Worm (Caenorhabditis elegans) whole organism, L2 larva: Measurements from ENCODE around the gene C05C8.1.

Experiments used
- F13H6.1 ChIP-seq: sonication (generic microtip); optimal IDR thresholded peaks from 2 replicates; lab custom pipeline; 2016; ENCODE audit warnings: missing genetic modification characterization, missing compliant biosample characterization
- crh-2 ChIP-seq: sonication (generic microtip); optimal IDR thresholded peaks from 2 replicates; lab custom pipeline; 2017; ENCODE audit warnings: missing biosample characterization, missing genetic modification characterization
- fos-1 ChIP-seq: fragments of 150-350 bp; optimal IDR thresholded peaks from 2 replicates; lab custom pipeline; 2014; ENCODE audit warnings: missing biosample characterization, missing genetic modification characterization
- lin-13 ChIP-seq: fragments of 150-350 bp; optimal IDR thresholded peaks from 2 replicates; lab custom pipeline; 2014; ENCODE audit warnings: missing biosample characterization, missing genetic modification reagents, missing genetic modification characterization
- nhr-12 ChIP-seq: fragments of 150-350 bp; optimal IDR thresholded peaks from 2 replicates; lab custom pipeline; 2014; ENCODE audit warnings: missing biosample characterization, missing genetic modification characterization
- nhr-237 ChIP-seq: fragments of 150-350 bp; optimal IDR thresholded peaks from 2 replicates; lab custom pipeline; 2014; ENCODE audit warnings: missing biosample characterization, missing genetic modification characterization
- nhr-25 ChIP-seq: fragments of 150-350 bp; sonication (generic microtip); optimal IDR thresholded peaks from 3 replicates; lab custom pipeline; 2014; ENCODE audit warnings: missing biosample characterization, missing genetic modification characterization
- peb-1 ChIP-seq: fragments of 150-350 bp; optimal IDR thresholded peaks from 2 replicates; lab custom pipeline; 2014; ENCODE audit warnings: missing biosample characterization, missing genetic modification characterization
- unc-62 ChIP-seq: fragments of 150-350 bp; optimal IDR thresholded peaks from 2 replicates; lab custom pipeline; 2014; ENCODE audit warnings: missing biosample characterization, missing genetic modification reagents, missing genetic modification characterization

- TF ChIP-seq nhr-25 (tag; lab: Kevin White, UChicago): no peak
- no peak for TF ChIP-seq nhr-12 (tag; lab: Kevin White, UChicago)
- no peak for TF ChIP-seq unc-62 (GFP tag; lab: Kevin White, UChicago)
- no peak for TF ChIP-seq peb-1
- peak; percentile 83 for TF ChIP-seq fos-1 (tag; lab: Kevin White, UChicago)
- no peak for TF ChIP-seq nhr-237 (tag; lab: Kevin White, UChicago)
- no peak for TF ChIP-seq lin-13 (GFP tag; lab: Kevin White, UChicago)
- peak; percentile 20 for TF ChIP-seq F13H6.1 (tag; lab: Kevin White, UChicago)
- peak; percentile 67 for TF ChIP-seq crh-2 (tag; lab: Kevin White, UChicago)
Measured at ce11 chrV:7198403-7198802, 41.2 kb upstream of the C05C8.1 start.
